Worm (Caenorhabditis elegans) whole organism, L4 larva: ENCODE data around the gene ucr-2.3.

Experiments used
- R02D3.7 ChIP-seq: fragments of 150-350 bp; sonication (generic microtip); optimal IDR thresholded peaks from 3 replicates; lab custom pipeline; 2014; ENCODE audit warnings: missing biosample characterization, missing genetic modification characterization
- hlh-30 ChIP-seq: sonication (generic microtip); optimal IDR thresholded peaks from 2 replicates; lab custom pipeline; 2017; ENCODE audit warnings: antibody characterized with exemption, mild to moderate bottlenecking, missing genetic modification characterization, missing compliant biosample characterization; ENCODE audit not compliant: insufficient read depth
- nhr-42 ChIP-seq: fragments of 200-800 bp; sonication (Bioruptor generic); IDR thresholded peaks from 2 replicates; pipeline ENCODE4 v1.3.6; 2022; ENCODE audit warnings: missing genetic modification characterization, missing compliant biosample characterization
- snpc-1.2 ChIP-seq: fragments of 200-800 bp; sonication (Bioruptor generic); IDR thresholded peaks from 2 replicates; pipeline ENCODE4 v1.3.6; 2022; ENCODE audit warnings: missing genetic modification reagents, missing genetic modification characterization, missing compliant biosample characterization

- TF ChIP-seq nhr-42 (GFP tag; lab: Robert Waterston, UW) (no peak), snpc-1.2 (GFP tag; lab: Robert Waterston, UW) (no peak), R02D3.7 (tag; lab: Kevin White, UChicago) (no peak), hlh-30 (tag; lab: Kevin White, UChicago) (no peak)
Observed at ce11 chrIII:891014-891413, 11.4 kb downstream of the ucr-2.3 start, which contains the start of gene T24C4.10.
